Fruit fly (Drosophila melanogaster) whole organism, embryonic: ENCODE results near the gene CG11828.

Experiments
- Antp ChIP-seq: fragments of 200-800 bp; sonication (Bioruptor generic); optimal IDR thresholded peaks from 3 replicates; lab custom pipeline; 2016; ENCODE audit warnings: missing biosample characterization, missing genetic modification characterization
- Atf6 ChIP-seq: fragments of 200-800 bp; sonication (Bioruptor generic); IDR thresholded peaks from 2 replicates; pipeline ENCODE4 v1.3.6; 2022; ENCODE audit warnings: missing biosample characterization, missing genetic modification characterization
- BEAF-32 ChIP-seq: fragments of 200-800 bp; sonication (Bioruptor generic); optimal IDR thresholded peaks from 3 replicates; lab custom pipeline; 2017; ENCODE audit warnings: missing biosample characterization, missing genetic modification characterization, mild to moderate bottlenecking, moderate library complexity, missing genetic modification reagents
- CG11398 ChIP-seq: fragments of 200-800 bp; sonication (Bioruptor generic); optimal IDR thresholded peaks from 2 replicates; lab custom pipeline; 2016; ENCODE audit warnings: missing biosample characterization, missing genetic modification characterization
- CG11695 ChIP-seq: fragments of 200-800 bp; sonication (Bioruptor generic); IDR thresholded peaks from 3 replicates; pipeline ENCODE4 v1.3.6; 2022; ENCODE audit warnings: missing biosample characterization, missing genetic modification characterization
- CG12942 ChIP-seq: fragments of 200-800 bp; sonication (Bioruptor generic); optimal IDR thresholded peaks from 3 replicates; lab custom pipeline; 2016; ENCODE audit warnings: missing biosample characterization, missing genetic modification characterization
- CG13287 ChIP-seq: fragments of 200-800 bp; sonication (Bioruptor generic); IDR thresholded peaks from 2 replicates; pipeline ENCODE4 v1.3.6; 2022; ENCODE audit warnings: missing biosample characterization, missing genetic modification characterization; ENCODE audit not compliant: partially characterized antibody
- CG13296 ChIP-seq: fragments of 200-800 bp; sonication (Bioruptor generic); optimal IDR thresholded peaks from 3 replicates; lab custom pipeline; 2018; ENCODE audit warnings: missing biosample characterization, mild to moderate bottlenecking, missing genetic modification characterization
- CG15514 ChIP-seq: fragments of 200-800 bp; sonication (Bioruptor generic); optimal IDR thresholded peaks from 3 replicates; lab custom pipeline; 2017; ENCODE audit warnings: missing biosample characterization, missing genetic modification characterization, mild to moderate bottlenecking, moderate library complexity, missing genetic modification reagents
- CG15696 ChIP-seq: fragments of 200-800 bp; sonication (Bioruptor generic); optimal IDR thresholded peaks from 2 replicates; lab custom pipeline; 2019; ENCODE audit warnings: missing biosample characterization, mild to moderate bottlenecking, missing genetic modification characterization, moderate library complexity
- CG1602 ChIP-seq: fragments of 200-800 bp; sonication (Bioruptor generic); optimal IDR thresholded peaks from 3 replicates; lab custom pipeline; 2016; ENCODE audit warnings: missing biosample characterization, missing genetic modification characterization
- CG16779 ChIP-seq: fragments of 200-800 bp; sonication (Bioruptor generic); IDR thresholded peaks from 2 replicates; pipeline ENCODE4 v1.3.6; 2022; ENCODE audit warnings: missing biosample characterization, missing genetic modification characterization
- CG16813 ChIP-seq: fragments of 200-800 bp; sonication (Bioruptor generic); IDR thresholded peaks from 3 replicates; pipeline ENCODE4 v1.3.6; 2022; ENCODE audit warnings: missing biosample characterization, missing genetic modification characterization; ENCODE audit not compliant: partially characterized antibody
- CG17186 ChIP-seq: fragments of 200-800 bp; sonication (Bioruptor generic); optimal IDR thresholded peaks from 3 replicates; lab custom pipeline; 2017; ENCODE audit warnings: missing biosample characterization, missing genetic modification reagents, missing genetic modification characterization
- CG17568 ChIP-seq: fragments of 200-800 bp; sonication (Bioruptor generic); optimal IDR thresholded peaks from 2 replicates; lab custom pipeline; 2018; ENCODE audit warnings: missing biosample characterization, mild to moderate bottlenecking, missing genetic modification characterization, moderate library complexity
- CG1792 ChIP-seq: fragments of 200-800 bp; sonication (Bioruptor generic); optimal IDR thresholded peaks from 2 replicates; lab custom pipeline; 2016; ENCODE audit warnings: missing biosample characterization, missing genetic modification characterization
- CG30403 ChIP-seq: fragments of 200-800 bp; sonication (Bioruptor generic); optimal IDR thresholded peaks from 3 replicates; lab custom pipeline; 2016; ENCODE audit warnings: missing biosample characterization, missing genetic modification characterization
- CG4360 ChIP-seq: fragments of 200-800 bp; sonication (Bioruptor generic); IDR thresholded peaks from 2 replicates; pipeline ENCODE4 v1.3.6; 2022; ENCODE audit warnings: missing biosample characterization, missing genetic modification characterization
- CG6689 ChIP-seq: fragments of 200-800 bp; sonication (Bioruptor generic); IDR thresholded peaks from 2 replicates; pipeline ENCODE4 v1.3.6; 2022; ENCODE audit warnings: missing biosample characterization, missing genetic modification characterization
- CG8765 ChIP-seq: fragments of 200-800 bp; sonication (Bioruptor generic); IDR thresholded peaks from 2 replicates; pipeline ENCODE4 v1.3.6; 2022; ENCODE audit warnings: missing biosample characterization, missing genetic modification characterization
- CG8944 ChIP-seq: fragments of 200-800 bp; sonication (Bioruptor generic); optimal IDR thresholded peaks from 3 replicates; lab custom pipeline; 2016; ENCODE audit warnings: missing biosample characterization, missing genetic modification characterization
- CG9215 ChIP-seq: fragments of 200-800 bp; sonication (Bioruptor generic); IDR thresholded peaks from 2 replicates; pipeline ENCODE4 v1.3.6; 2022; ENCODE audit warnings: missing biosample characterization, missing genetic modification characterization
- CG9817 ChIP-seq: fragments of 200-800 bp; sonication (Bioruptor generic); optimal IDR thresholded peaks from 2 replicates; lab custom pipeline; 2018; ENCODE audit warnings: missing biosample characterization, mild to moderate bottlenecking, missing genetic modification characterization, moderate library complexity
- CG9932 ChIP-seq: fragments of 200-800 bp; sonication (Bioruptor generic); IDR thresholded peaks from 2 replicates; pipeline ENCODE4 v1.3.6; 2022; ENCODE audit warnings: missing biosample characterization, missing genetic modification characterization
- CoRest ChIP-seq: fragments of 200-800 bp; sonication (Bioruptor generic); optimal IDR thresholded peaks from 3 replicates; lab custom pipeline; 2018; ENCODE audit warnings: missing biosample characterization, mild to moderate bottlenecking, missing genetic modification characterization, moderate library complexity
- Dll ChIP-seq: fragments of 200-800 bp; sonication (Bioruptor generic); IDR thresholded peaks from 4 replicates; pipeline ENCODE4 v1.3.6; 2022; ENCODE audit warnings: missing biosample characterization, missing genetic modification characterization; ENCODE audit not compliant: partially characterized antibody
- E2f2 ChIP-seq: fragments of 200-800 bp; sonication (Bioruptor generic); IDR thresholded peaks from 2 replicates; pipeline ENCODE4 v1.3.6; 2022; ENCODE audit warnings: missing biosample characterization, missing genetic modification characterization
- Ets65A ChIP-seq: fragments of 200-800 bp; sonication (Bioruptor generic); peaks from one replicate; lab custom pipeline; 2016; ENCODE audit warnings: missing biosample characterization, missing genetic modification characterization
- HHEX ChIP-seq: fragments of 200-800 bp; sonication (Bioruptor generic); optimal IDR thresholded peaks from 3 replicates; lab custom pipeline; 2017; ENCODE audit warnings: missing biosample characterization, mild to moderate bottlenecking, missing genetic modification characterization, missing genetic modification reagents
- Hr3 ChIP-seq: fragments of 200-800 bp; sonication (Bioruptor generic); optimal IDR thresholded peaks from 3 replicates; lab custom pipeline; 2016; ENCODE audit warnings: missing biosample characterization, missing genetic modification characterization
- Hr51 ChIP-seq, 2 experiments: fragments of 200-800 bp; sonication (Bioruptor generic); optimal IDR thresholded peaks; 2 replicates in 1 of 2; 3 replicates in 1 of 2; lab custom pipeline; 2016 to 2018; ENCODE audit warnings: missing biosample characterization in 2 of 2, missing genetic modification characterization in 2 of 2, mild to moderate bottlenecking in 1 of 2, moderate library complexity in 1 of 2
- Side ChIP-seq: fragments of 200-800 bp; sonication (Bioruptor generic); optimal IDR thresholded peaks from 2 replicates; lab custom pipeline; 2016; ENCODE audit warnings: missing biosample characterization, missing genetic modification characterization
- Sin3A ChIP-seq: fragments of >200 bp; optimal IDR thresholded peaks from 2 replicates; lab custom pipeline; 2018
- cad ChIP-seq: fragments of >200 bp; optimal IDR thresholded peaks from 2 replicates; lab custom pipeline; 2017; ENCODE audit warnings: missing biosample characterization, missing genetic modification characterization
- corto ChIP-seq: fragments of 200-800 bp; sonication (Bioruptor generic); optimal IDR thresholded peaks from 2 replicates; lab custom pipeline; 2016; ENCODE audit warnings: missing biosample characterization, mild to moderate bottlenecking, missing genetic modification characterization, moderate library complexity
- croc ChIP-seq: fragments of 200-800 bp; sonication (Bioruptor generic); conservative IDR thresholded peaks from 3 replicates; pipeline ENCODE4 v1.3.6; 2022; ENCODE audit warnings: missing biosample characterization, missing genetic modification characterization
- dpn ChIP-seq, 2 experiments: fragments of 200-800 bp; sonication (Bioruptor generic); optimal IDR thresholded peaks; 3 replicates each; lab custom pipeline; 2016; ENCODE audit warnings: missing biosample characterization in 2 of 2, missing genetic modification characterization in 2 of 2
- dysf ChIP-seq: fragments of 200-800 bp; sonication (Bioruptor generic); IDR thresholded peaks from 3 replicates; pipeline ENCODE4 v1.3.6; 2022; ENCODE audit warnings: missing biosample characterization, missing genetic modification characterization
- gem ChIP-seq: fragments of 200-800 bp; sonication (Bioruptor generic); optimal IDR thresholded peaks from 2 replicates; lab custom pipeline; 2019; ENCODE audit warnings: missing biosample characterization, mild to moderate bottlenecking, missing genetic modification characterization, moderate library complexity
- mam ChIP-seq: fragments of 200-800 bp; sonication (Bioruptor generic); optimal IDR thresholded peaks from 3 replicates; lab custom pipeline; 2016; ENCODE audit warnings: missing biosample characterization, missing genetic modification characterization
- mld ChIP-seq: fragments of 200-800 bp; sonication (Bioruptor generic); IDR thresholded peaks from 3 replicates; pipeline ENCODE4 v1.3.6; 2022; ENCODE audit warnings: missing biosample characterization, missing genetic modification characterization; ENCODE audit not compliant: partially characterized antibody
- pho ChIP-seq: fragments of 200-800 bp; sonication (Bioruptor generic); optimal IDR thresholded peaks from 2 replicates; lab custom pipeline; 2016; ENCODE audit warnings: missing biosample characterization, missing genetic modification characterization
- sc ChIP-seq, 3 experiments: fragments of >200 bp in 2 of 3; fragments of 200-800 bp in 1 of 3; sonication (Bioruptor generic) in 1 of 3; optimal IDR thresholded peaks; 2 replicates in 2 of 3; 3 replicates in 1 of 3; lab custom pipeline; 2017; ENCODE audit warnings: mild to moderate bottlenecking in 1 of 3, missing biosample characterization in 1 of 3, missing genetic modification characterization in 1 of 3, missing genetic modification reagents in 1 of 3
- trem ChIP-seq: fragments of 200-800 bp; optimal IDR thresholded peaks from 3 replicates; lab custom pipeline; 2019; ENCODE audit warnings: missing biosample characterization, mild to moderate bottlenecking, missing genetic modification characterization, moderate library complexity

CG11828 gene

DNA sequence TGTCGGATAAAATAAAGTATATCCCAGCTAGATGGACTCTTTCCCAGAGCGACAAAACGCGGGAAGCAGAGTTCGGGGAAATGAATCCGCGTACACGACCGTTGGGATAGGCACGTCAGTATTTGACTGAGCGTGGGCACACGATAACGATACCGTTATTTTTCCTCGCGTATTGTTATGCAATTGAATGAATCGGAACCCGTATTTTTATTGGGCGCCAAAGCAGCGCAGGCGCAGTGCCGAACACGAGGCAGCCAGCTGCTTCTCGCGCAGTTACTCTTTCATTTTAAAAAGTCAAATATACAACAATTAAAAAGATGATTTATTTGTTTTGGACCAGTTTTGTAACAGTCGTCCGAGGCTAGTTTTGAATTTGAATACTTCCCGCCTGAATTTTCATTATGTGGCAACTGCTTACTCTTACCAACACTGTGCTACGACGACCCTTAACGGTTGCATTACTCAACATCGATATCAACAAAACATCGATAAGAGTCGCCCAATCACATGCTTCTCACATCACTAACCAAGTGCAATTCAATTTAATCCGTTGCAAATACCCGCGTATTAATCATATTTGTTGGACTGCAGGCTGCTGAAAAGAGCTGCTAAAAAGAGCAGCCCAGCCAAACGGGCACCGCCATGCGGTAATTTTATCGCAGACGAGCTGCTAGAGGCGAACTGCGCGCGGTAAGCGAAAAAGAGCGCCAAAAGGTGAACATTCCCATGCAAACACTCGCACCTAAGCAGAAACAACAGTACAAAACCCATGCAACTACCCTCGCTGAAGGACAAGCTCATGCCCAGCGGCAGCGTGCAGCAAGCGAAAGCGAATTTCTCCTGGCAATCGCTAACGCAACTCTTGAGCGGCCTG, 35.0 kb upstream of the CG11828 start, which contains the start of the genes CG33203 and Doa (continued):
- peak; percentile 45; the same call in 1 of the 3 replicates for TF ChIP-seq mld (GFP tag; lab: Robert Waterston, UW)
- peak; percentile 86 for TF ChIP-seq CG9932 (GFP tag; lab: Robert Waterston, UW)
- peak; percentile 76 for TF ChIP-seq mam
- no peak for TF ChIP-seq Hr51 (GFP tag; optimal IDR thresholded peaks at IDR 0.05; lab: Kevin White, UChicago)
- TF ChIP-seq Sin3A (lab: Kevin White, UChicago), result peak; percentile 83
- peak; percentile 71 to 78 for TF ChIP-seq dpn (GFP tag; optimal IDR thresholded peaks at IDR 0.05; lab: Kevin White, UChicago)
- no peak for TF ChIP-seq CG6689 (GFP tag; lab: Robert Waterston, UW)
- TF ChIP-seq pho (GFP tag; lab: Kevin White, UChicago), result peak; percentile 26
- peak; percentile 2 for TF ChIP-seq CG12942 (GFP tag; lab: Kevin White, UChicago)
- no peak for TF ChIP-seq CG13296 (GFP tag; lab: Kevin White, UChicago)
- TF ChIP-seq BEAF-32 (GFP tag; lab: Kevin White, UChicago), result peak; percentile 95
- TF ChIP-seq trem (tag; lab: Kevin White, UChicago), result peak; percentile 66
- TF ChIP-seq CG9817 (tag; lab: Kevin White, UChicago), result peak; percentile 53
- TF ChIP-seq CG17568 (GFP tag; lab: Kevin White, UChicago), result no peak
- TF ChIP-seq Ets65A (GFP tag; lab: Kevin White, UChicago), result peak; percentile 95
- peak; percentile 57 for TF ChIP-seq CG30403
- TF ChIP-seq sc (optimal IDR thresholded peaks at IDR 0.05; lab: Kevin White, UChicago), result no peak
- no peak for TF ChIP-seq sc (GFP tag; optimal IDR thresholded peaks at IDR 0.05; lab: Kevin White, UChicago)
- peak; percentile 32 for TF ChIP-seq CG11398 (GFP tag; lab: Kevin White, UChicago)
- TF ChIP-seq cad (GFP tag; lab: Kevin White, UChicago), result no peak
- peak; percentile 18 for TF ChIP-seq Side (GFP tag; lab: Kevin White, UChicago)
- peak; percentile 25 for TF ChIP-seq CG17186 (GFP tag; lab: Kevin White, UChicago)
- no peak for TF ChIP-seq corto (GFP tag; lab: Kevin White, UChicago)
- TF ChIP-seq croc (GFP tag; lab: Robert Waterston, UW), result no peak
- peak; percentile 47 for TF ChIP-seq CG1792 (GFP tag; lab: Kevin White, UChicago)
- TF ChIP-seq CG15696 (tag; lab: Kevin White, UChicago), result no peak
- peak; percentile 40 for TF ChIP-seq Hr3 (GFP tag; lab: Kevin White, UChicago)
- TF ChIP-seq CG8765 (GFP tag; lab: Robert Waterston, UW), result no peak
- TF ChIP-seq Antp (GFP tag; lab: Kevin White, UChicago), result peak; percentile 78
- peak; percentile 14 for TF ChIP-seq HHEX (GFP tag; lab: Kevin White, UChicago)
- TF ChIP-seq CoRest (tag; lab: Kevin White, UChicago), result peak; percentile 66
- 0 out of 2 replicates have a peak, but pooled peaks have one; percentile 26 for TF ChIP-seq Atf6 (GFP tag; lab: Robert Waterston, UW)
- peak; percentile 12 for TF ChIP-seq CG8944 (GFP tag; lab: Kevin White, UChicago)
- 0 out of 3 replicates have a peak, but pooled peaks have one; percentile 29 for TF ChIP-seq dysf
- TF ChIP-seq E2f2, result peak; percentile 99
- no peak for TF ChIP-seq CG16779 (GFP tag; lab: Robert Waterston, UW)
- peak; percentile 86 for TF ChIP-seq CG16813
- peak; percentile 90 for TF ChIP-seq CG13287
- TF ChIP-seq CG9215 (GFP tag; lab: Robert Waterston, UW), result peak; percentile 27; the same call in 1 of the 2 replicates
- no peak for TF ChIP-seq CG11695 (GFP tag; lab: Robert Waterston, UW)
- 0 out of 2 replicates have a peak, but pooled peaks have one; percentile 13 for TF ChIP-seq CG4360 (GFP tag; lab: Robert Waterston, UW)
- peak; percentile 5 for TF ChIP-seq CG1602 (GFP tag; lab: Kevin White, UChicago)
- TF ChIP-seq CG15514 (GFP tag; lab: Kevin White, UChicago), result peak; percentile 68
- peak; percentile 87 for TF ChIP-seq Dll (GFP tag; lab: Robert Waterston, UW)
- peak; percentile 31 for TF ChIP-seq gem (tag; lab: Kevin White, UChicago)
